Fruit fly (Drosophila melanogaster) whole organism, embryonic: ENCODE results near the gene wwk.

ENCODE experiments used
- Atf3 ChIP-seq: fragments of 200-800 bp; sonication (Bioruptor generic); optimal IDR thresholded peaks from 3 replicates; lab custom pipeline; 2016; ENCODE audit warnings: missing biosample characterization, missing genetic modification characterization
- Atf6 ChIP-seq: fragments of 200-800 bp; sonication (Bioruptor generic); IDR thresholded peaks from 2 replicates; pipeline ENCODE4 v1.3.6; 2022; ENCODE audit warnings: missing biosample characterization, missing genetic modification characterization
- CG11398 ChIP-seq: fragments of 200-800 bp; sonication (Bioruptor generic); optimal IDR thresholded peaks from 2 replicates; lab custom pipeline; 2016; ENCODE audit warnings: missing biosample characterization, missing genetic modification characterization
- CG11504 ChIP-seq: fragments of 200-800 bp; sonication (Bioruptor generic); optimal IDR thresholded peaks from 3 replicates; lab custom pipeline; 2019; ENCODE audit warnings: missing biosample characterization, mild to moderate bottlenecking, missing genetic modification characterization, moderate library complexity
- CG11560 ChIP-seq: fragments of 200-800 bp; sonication (Bioruptor generic); IDR thresholded peaks from 3 replicates; pipeline ENCODE4 v1.3.6; 2022; ENCODE audit warnings: missing biosample characterization, missing genetic modification characterization
- CG12391 ChIP-seq: fragments of 200-800 bp; sonication (Bioruptor generic); optimal IDR thresholded peaks from 3 replicates; lab custom pipeline; 2018; ENCODE audit warnings: missing biosample characterization, mild to moderate bottlenecking, missing genetic modification characterization, moderate library complexity
- CG12659 ChIP-seq: fragments of 200-800 bp; sonication (Bioruptor generic); optimal IDR thresholded peaks from 3 replicates; lab custom pipeline; 2017; ENCODE audit warnings: mild to moderate bottlenecking, missing biosample characterization, missing genetic modification reagents, missing genetic modification characterization
- CG12942 ChIP-seq: fragments of 200-800 bp; sonication (Bioruptor generic); optimal IDR thresholded peaks from 3 replicates; lab custom pipeline; 2016; ENCODE audit warnings: missing biosample characterization, missing genetic modification characterization
- CG13424 ChIP-seq: fragments of 200-800 bp; sonication (Bioruptor generic); optimal IDR thresholded peaks from 2 replicates; lab custom pipeline; 2019; ENCODE audit warnings: missing biosample characterization, mild to moderate bottlenecking, missing genetic modification characterization, moderate library complexity
- CG15269 ChIP-seq: fragments of 200-800 bp; sonication (Bioruptor generic); optimal IDR thresholded peaks from 2 replicates; lab custom pipeline; 2018; ENCODE audit warnings: missing biosample characterization, mild to moderate bottlenecking, missing genetic modification characterization, moderate library complexity
- CG16779 ChIP-seq: fragments of 200-800 bp; sonication (Bioruptor generic); IDR thresholded peaks from 2 replicates; pipeline ENCODE4 v1.3.6; 2022; ENCODE audit warnings: missing biosample characterization, missing genetic modification characterization
- CG2199 ChIP-seq: fragments of 200-800 bp; sonication (Bioruptor generic); IDR thresholded peaks from 3 replicates; pipeline ENCODE4 v1.3.6; 2022; ENCODE audit warnings: missing biosample characterization, missing genetic modification characterization
- CG30403 ChIP-seq: fragments of 200-800 bp; sonication (Bioruptor generic); optimal IDR thresholded peaks from 3 replicates; lab custom pipeline; 2016; ENCODE audit warnings: missing biosample characterization, missing genetic modification characterization
- CG32767 ChIP-seq: fragments of 200-800 bp; sonication (Bioruptor generic); IDR thresholded peaks from 2 replicates; pipeline ENCODE4 v1.3.6; 2022; ENCODE audit warnings: missing biosample characterization, missing genetic modification characterization
- CG34422 ChIP-seq: fragments of 200-800 bp; sonication (Bioruptor generic); IDR thresholded peaks from 3 replicates; pipeline ENCODE4 v1.3.6; 2022; ENCODE audit warnings: missing biosample characterization, missing genetic modification characterization
- CG42726 ChIP-seq: fragments of 200-800 bp; sonication (Bioruptor generic); IDR thresholded peaks from 2 replicates; pipeline ENCODE4 v1.3.6; 2022; ENCODE audit warnings: missing biosample characterization, missing genetic modification characterization; ENCODE audit not compliant: partially characterized antibody
- CG5245 ChIP-seq: fragments of 200-800 bp; sonication (Bioruptor generic); optimal IDR thresholded peaks from 3 replicates; lab custom pipeline; 2016; ENCODE audit warnings: missing biosample characterization, missing genetic modification characterization
- CG6683 ChIP-seq: fragments of 200-800 bp; sonication (Bioruptor generic); optimal IDR thresholded peaks from 2 replicates; lab custom pipeline; 2017; ENCODE audit warnings: missing biosample characterization, mild to moderate bottlenecking, missing genetic modification characterization, missing genetic modification reagents
- CG6791 ChIP-seq: fragments of 200-800 bp; sonication (Bioruptor generic); IDR thresholded peaks from 3 replicates; pipeline ENCODE4 v1.3.6; 2022; ENCODE audit warnings: missing biosample characterization, missing genetic modification characterization; ENCODE audit not compliant: partially characterized antibody
- CG6854 ChIP-seq: fragments of 200-800 bp; sonication (Bioruptor generic); optimal IDR thresholded peaks from 3 replicates; lab custom pipeline; 2017; ENCODE audit warnings: missing biosample characterization, mild to moderate bottlenecking, missing genetic modification characterization
- CG7271 ChIP-seq: fragments of 200-800 bp; sonication (Bioruptor generic); optimal IDR thresholded peaks from 2 replicates; lab custom pipeline; 2018; ENCODE audit warnings: missing biosample characterization, mild to moderate bottlenecking, missing genetic modification characterization, moderate library complexity
- CG9437 ChIP-seq: fragments of 200-800 bp; sonication (Bioruptor generic); optimal IDR thresholded peaks from 2 replicates; lab custom pipeline; 2018; ENCODE audit warnings: missing biosample characterization, mild to moderate bottlenecking, missing genetic modification characterization
- CTCF ChIP-seq: fragments of 200-800 bp; sonication (Bioruptor generic); optimal IDR thresholded peaks from 2 replicates; lab custom pipeline; 2017; ENCODE audit warnings: missing biosample characterization, mild to moderate bottlenecking, missing genetic modification characterization, moderate library complexity
- CoRest ChIP-seq: fragments of 200-800 bp; sonication (Bioruptor generic); optimal IDR thresholded peaks from 3 replicates; lab custom pipeline; 2018; ENCODE audit warnings: missing biosample characterization, mild to moderate bottlenecking, missing genetic modification characterization, moderate library complexity
- Gsc ChIP-seq: fragments of 200-800 bp; sonication (Bioruptor generic); IDR thresholded peaks from 2 replicates; pipeline ENCODE4 v1.3.6; 2022; ENCODE audit warnings: missing biosample characterization, missing genetic modification characterization
- H15 ChIP-seq: fragments of 200-800 bp; sonication (Bioruptor generic); IDR thresholded peaks from 3 replicates; pipeline ENCODE4 v1.3.6; 2022; ENCODE audit warnings: missing biosample characterization, missing genetic modification characterization
- H2.0 ChIP-seq: fragments of 200-800 bp; sonication (Bioruptor generic); IDR thresholded peaks from 2 replicates; pipeline ENCODE4 v1.3.6; 2022; ENCODE audit warnings: missing biosample characterization, missing genetic modification characterization
- Hr51 ChIP-seq, 2 experiments: fragments of 200-800 bp; sonication (Bioruptor generic); optimal IDR thresholded peaks; 2 replicates in 1 of 2; 3 replicates in 1 of 2; lab custom pipeline; 2016 to 2018; ENCODE audit warnings: missing biosample characterization in 2 of 2, missing genetic modification characterization in 2 of 2, mild to moderate bottlenecking in 1 of 2, moderate library complexity in 1 of 2
- Hsf ChIP-seq: fragments of 200-800 bp; sonication (Bioruptor generic); optimal IDR thresholded peaks from 3 replicates; lab custom pipeline; 2016; ENCODE audit warnings: missing biosample characterization, missing genetic modification characterization
- Oli ChIP-seq: fragments of 200-800 bp; sonication (Bioruptor generic); optimal IDR thresholded peaks from 2 replicates; lab custom pipeline; 2018; ENCODE audit warnings: missing biosample characterization, mild to moderate bottlenecking, missing genetic modification characterization, moderate library complexity
- PHDP ChIP-seq: fragments of 200-800 bp; sonication (Bioruptor generic); optimal IDR thresholded peaks from 3 replicates; lab custom pipeline; 2018; ENCODE audit warnings: missing biosample characterization, mild to moderate bottlenecking, missing genetic modification characterization, moderate library complexity
- Sox100B ChIP-seq: fragments of 200-800 bp; sonication (Bioruptor generic); optimal IDR thresholded peaks from 3 replicates; lab custom pipeline; 2018; ENCODE audit warnings: missing biosample characterization, mild to moderate bottlenecking, missing genetic modification characterization
- Sox102F ChIP-seq: fragments of 200-800 bp; sonication (Bioruptor generic); optimal IDR thresholded peaks from 2 replicates; lab custom pipeline; 2018; ENCODE audit warnings: missing biosample characterization, mild to moderate bottlenecking, missing genetic modification characterization, moderate library complexity
- Xbp1 ChIP-seq: fragments of 200-800 bp; sonication (Bioruptor generic); optimal IDR thresholded peaks from 3 replicates; lab custom pipeline; 2016; ENCODE audit warnings: missing biosample characterization, mild to moderate bottlenecking, missing genetic modification characterization
- Xrp1 ChIP-seq: fragments of 200-800 bp; sonication (Bioruptor generic); IDR thresholded peaks from 2 replicates; pipeline ENCODE4 v1.3.6; 2022; ENCODE audit warnings: missing biosample characterization, missing genetic modification characterization
- bigmax ChIP-seq: fragments of 200-800 bp; sonication (Bioruptor generic); optimal IDR thresholded peaks from 2 replicates; lab custom pipeline; 2018; ENCODE audit warnings: missing biosample characterization, mild to moderate bottlenecking, missing genetic modification characterization
- bsh ChIP-seq, 2 experiments: fragments of 200-800 bp; sonication (Bioruptor generic); optimal IDR thresholded peaks; 2 replicates each; lab custom pipeline; 2017 to 2018; ENCODE audit warnings: mild to moderate bottlenecking in 2 of 2, missing biosample characterization in 2 of 2, missing genetic modification characterization in 2 of 2, moderate library complexity in 1 of 2
- crp ChIP-seq, 2 experiments: fragments of 200-800 bp; sonication (Bioruptor generic); optimal IDR thresholded peaks; 2 replicates in 1 of 2; 3 replicates in 1 of 2; lab custom pipeline; 2017; ENCODE audit warnings: missing biosample characterization in 2 of 2, missing genetic modification characterization in 2 of 2, mild to moderate bottlenecking in 1 of 2, moderate library complexity in 1 of 2
- dmrt99B ChIP-seq: fragments of 200-800 bp; sonication (Bioruptor generic); optimal IDR thresholded peaks from 2 replicates; lab custom pipeline; 2018; ENCODE audit warnings: missing biosample characterization, mild to moderate bottlenecking, missing genetic modification characterization, moderate library complexity
- hkb ChIP-seq, 2 experiments: fragments of 200-800 bp in 1 of 2; fragments of >200 bp in 1 of 2; sonication (Bioruptor generic) in 1 of 2; IDR thresholded peaks in 1 of 2; optimal IDR thresholded peaks in 1 of 2; 2 replicates each; pipeline versions ENCODE4 v1.3.6 to Lab custom; 2017 to 2022; ENCODE audit warnings: missing biosample characterization in 1 of 2, missing genetic modification characterization in 1 of 2
- ind ChIP-seq: fragments of 200-800 bp; sonication (Bioruptor generic); optimal IDR thresholded peaks from 3 replicates; lab custom pipeline; 2016; ENCODE audit warnings: missing biosample characterization, missing genetic modification characterization
- lbe ChIP-seq: fragments of 200-800 bp; sonication (Bioruptor generic); optimal IDR thresholded peaks from 2 replicates; lab custom pipeline; 2016; ENCODE audit warnings: missing biosample characterization, mild to moderate bottlenecking, missing genetic modification characterization
- lov ChIP-seq, 2 experiments: fragments of 200-800 bp in 1 of 2; fragments of >200 bp in 1 of 2; sonication (Bioruptor generic) in 1 of 2; IDR thresholded peaks in 1 of 2; optimal IDR thresholded peaks in 1 of 2; 2 replicates in 1 of 2; 3 replicates in 1 of 2; pipeline versions ENCODE4 v1.3.6 to Lab custom; 2017 to 2022; ENCODE audit warnings: missing biosample characterization in 1 of 2, missing genetic modification characterization in 1 of 2
- pfk ChIP-seq: fragments of 200-800 bp; sonication (Bioruptor generic); optimal IDR thresholded peaks from 2 replicates; lab custom pipeline; 2018; ENCODE audit warnings: missing biosample characterization, mild to moderate bottlenecking, missing genetic modification characterization, moderate library complexity
- ro ChIP-seq: fragments of 200-800 bp; sonication (Bioruptor generic); IDR thresholded peaks from 2 replicates; pipeline ENCODE4 v1.3.6; 2022; ENCODE audit warnings: missing biosample characterization, missing genetic modification characterization
- slp2 ChIP-seq: fragments of 200-800 bp; sonication (Bioruptor generic); optimal IDR thresholded peaks from 2 replicates; lab custom pipeline; 2016; ENCODE audit warnings: missing biosample characterization, missing genetic modification characterization
- sob ChIP-seq: fragments of 200-800 bp; sonication (Bioruptor generic); IDR thresholded peaks from 2 replicates; pipeline ENCODE4 v1.3.6; 2022; ENCODE audit warnings: missing biosample characterization, missing genetic modification characterization
- sr ChIP-seq: fragments of 200-800 bp; sonication (Bioruptor generic); IDR thresholded peaks from 3 replicates; pipeline ENCODE4 v1.3.6; 2022; ENCODE audit warnings: missing biosample characterization, missing genetic modification characterization
- tap ChIP-seq: fragments of 200-800 bp; optimal IDR thresholded peaks from 3 replicates; lab custom pipeline; 2019; ENCODE audit warnings: missing biosample characterization, mild to moderate bottlenecking, missing genetic modification characterization, moderate library complexity
- vfl ChIP-seq: fragments of 200-800 bp; sonication (Bioruptor generic); optimal IDR thresholded peaks from 2 replicates; lab custom pipeline; 2016; ENCODE audit warnings: missing biosample characterization, missing genetic modification characterization
- wdn ChIP-seq: fragments of 200-800 bp; sonication (Bioruptor generic); IDR thresholded peaks from 2 replicates; pipeline ENCODE4 v1.3.6; 2022; ENCODE audit warnings: missing biosample characterization, missing genetic modification characterization

The wwk gene

dm6 chr2L:15066141-15066540 lies 8.4 kb upstream of the wwk start (continued):
- peak; percentile 23 for TF ChIP-seq Oli (tag; lab: Kevin White, UChicago)
- TF ChIP-seq CG12942 (GFP tag; lab: Kevin White, UChicago): no peak
- TF ChIP-seq CG42726 (GFP tag; lab: Robert Waterston, UW): no peak
- TF ChIP-seq Sox100B (GFP tag; lab: Kevin White, UChicago): peak; percentile 19
- TF ChIP-seq lbe: no peak
- no peak for TF ChIP-seq CG11398 (GFP tag; lab: Kevin White, UChicago)
- TF ChIP-seq CTCF (GFP tag; lab: Kevin White, UChicago): no peak
- TF ChIP-seq CG34422 (GFP tag; lab: Robert Waterston, UW): no peak
- TF ChIP-seq Xbp1: peak; percentile 2
- TF ChIP-seq CG2199 (GFP tag; lab: Robert Waterston, UW): 0 out of 3 replicates have a peak, but pooled peaks have one; percentile 4
- peak; percentile 30 for TF ChIP-seq CoRest
- peak; percentile 19 for TF ChIP-seq CG12391 (tag; lab: Kevin White, UChicago)
- peak in 1 of 2 experiments; percentile 1 for TF ChIP-seq bsh (GFP tag; optimal IDR thresholded peaks at IDR 0.05; lab: Kevin White, UChicago)
- peak; percentile 42 for TF ChIP-seq CG15269
- TF ChIP-seq H2.0 (GFP tag; lab: Robert Waterston, UW): no peak
- peak in 1 of 2 experiments; percentile 50 for TF ChIP-seq Hr51 (GFP tag; optimal IDR thresholded peaks at IDR 0.05; lab: Kevin White, UChicago)
- no peak for TF ChIP-seq sob (GFP tag; lab: Robert Waterston, UW)
- TF ChIP-seq CG11560: no peak
- TF ChIP-seq vfl (GFP tag; lab: Kevin White, UChicago): peak; percentile 18
- no peak for TF ChIP-seq ro
- TF ChIP-seq CG16779 (GFP tag; lab: Robert Waterston, UW): no peak
- peak; percentile 45 for TF ChIP-seq CG13424 (tag; lab: Kevin White, UChicago)
- peak; percentile 13 for TF ChIP-seq CG9437 (GFP tag; lab: Kevin White, UChicago)
- TF ChIP-seq CG7271 (tag; lab: Kevin White, UChicago): no peak
- TF ChIP-seq CG11504 (tag; lab: Kevin White, UChicago): peak; percentile 53
- TF ChIP-seq dmrt99B (tag; lab: Kevin White, UChicago): peak; percentile 24
- TF ChIP-seq CG5245 (GFP tag; lab: Kevin White, UChicago): no peak
- TF ChIP-seq ind: no peak
- TF ChIP-seq PHDP (tag; lab: Kevin White, UChicago): peak; percentile 24
- peak; percentile 38 for TF ChIP-seq Sox102F (GFP tag; lab: Kevin White, UChicago)
- TF ChIP-seq slp2 (GFP tag; lab: Kevin White, UChicago): no peak
- TF ChIP-seq Gsc (GFP tag; lab: Robert Waterston, UW): no peak
- TF ChIP-seq Hsf (GFP tag; lab: Kevin White, UChicago): peak; percentile 1
- peak; percentile 50 for TF ChIP-seq CG30403 (GFP tag; lab: Kevin White, UChicago)
- peak; percentile 7 for TF ChIP-seq CG12659
- no peak for TF ChIP-seq CG32767 (GFP tag; lab: Robert Waterston, UW)

dm6 chr2L:15067832-15068231 lies 6.7 kb upstream of the wwk start:
- no peak for TF ChIP-seq Atf3 (GFP tag; lab: Kevin White, UChicago)
- TF ChIP-seq CG6683 (GFP tag; lab: Kevin White, UChicago): peak; percentile 19
- no peak for TF ChIP-seq vfl (GFP tag; lab: Kevin White, UChicago)
- TF ChIP-seq Xrp1 (GFP tag; lab: Robert Waterston, UW): no peak
- TF ChIP-seq lov (optimal IDR thresholded peaks at IDR 0.05; lab: Kevin White, UChicago): no peak
- TF ChIP-seq lov (GFP tag; IDR thresholded peaks at IDR 0.05; lab: Robert Waterston, UW): no peak
- peak; percentile 69 for TF ChIP-seq pfk (GFP tag; lab: Kevin White, UChicago)
- TF ChIP-seq H15 (GFP tag; lab: Robert Waterston, UW): no peak
- TF ChIP-seq wdn: 0 out of 2 replicates have a peak, but pooled peaks have one; percentile 17
- no peak for TF ChIP-seq CG6854 (GFP tag; lab: Kevin White, UChicago)
- peak; percentile 89; the same call in 2 of the 3 replicates for TF ChIP-seq sr
- peak; percentile 99 for TF ChIP-seq bigmax (GFP tag; lab: Kevin White, UChicago)
- TF ChIP-seq crp (GFP tag; optimal IDR thresholded peaks at IDR 0.05; lab: Kevin White, UChicago): peak; percentile 9 to 84
- peak; percentile 29 for TF ChIP-seq tap (tag; lab: Kevin White, UChicago)
- 0 out of 2 replicates have a peak, but pooled peaks have one; percentile 32 for TF ChIP-seq Atf6
- TF ChIP-seq CG6791 (GFP tag; lab: Robert Waterston, UW): peak; percentile 81
- no peak for TF ChIP-seq hkb (optimal IDR thresholded peaks at IDR 0.05; lab: Kevin White, UChicago)
- no peak for TF ChIP-seq hkb (GFP tag; IDR thresholded peaks at IDR 0.05; lab: Robert Waterston, UW)
